Worm (Caenorhabditis elegans): ENCODE measurements around the gene C04A2.15.

Gene C04A2.15

DNA sequence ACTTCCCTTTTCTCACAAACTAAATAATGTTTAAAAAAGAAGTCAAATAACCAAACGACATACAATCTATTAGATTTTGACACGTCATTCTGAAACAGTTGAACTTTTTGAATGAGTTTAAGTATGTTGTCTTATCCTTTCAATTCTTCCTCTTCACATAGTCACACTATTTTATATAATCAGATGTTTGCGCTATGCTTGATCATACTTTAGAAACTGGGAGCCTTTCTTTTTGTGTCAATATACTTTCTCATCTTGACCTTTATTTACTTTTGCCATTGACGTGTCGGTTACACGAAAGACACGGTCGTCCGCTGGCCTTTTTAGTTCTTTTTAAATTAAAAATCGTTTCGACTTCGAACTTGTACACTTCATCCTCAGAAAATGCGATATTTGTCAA lies at the start of gene C04A2.15:
Gene C04A2.15 (plus strand): TSS at position 299 of the 400 bp plus-strand sequence.
- TF ChIP-seq unc-55 (GFP tag; optimal IDR thresholded peaks at IDR 0.05), result no peak
- no peak for TF ChIP-seq lin-13 (GFP tag; optimal IDR thresholded peaks at IDR 0.05)
- peak; percentile 42 for TF ChIP-seq F13H6.1 (tag; optimal IDR thresholded peaks at IDR 0.05)
- TF ChIP-seq zag-1 (tag; optimal IDR thresholded peaks at IDR 0.05), result no peak
- TF ChIP-seq lin-11 (tag; optimal IDR thresholded peaks at IDR 0.05), result no peak

DNA sequence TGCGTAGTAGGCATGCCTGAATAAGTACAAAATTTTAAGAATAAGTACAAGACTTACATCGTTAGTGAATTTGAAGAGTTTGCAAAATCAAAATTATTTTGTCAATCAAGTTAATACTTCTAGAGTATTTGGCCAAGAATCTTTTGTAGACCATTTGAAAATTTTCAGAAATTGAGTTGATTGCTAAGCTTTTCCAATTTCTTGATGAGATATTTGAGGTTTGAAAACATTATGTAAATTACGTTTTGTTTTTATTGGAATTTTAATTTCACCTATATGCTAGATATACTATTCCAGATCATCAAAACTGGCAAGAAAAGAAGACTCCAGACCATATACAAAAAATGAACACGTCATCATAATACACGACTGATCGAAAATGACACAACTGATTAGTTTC lies 49.0 kb upstream of the C04A2.15 start, which contains the start of gene tab-1:
Gene tab-1 (plus strand): TSS at position 301 of the 400 bp plus-strand sequence.
- TF ChIP-seq ceh-82 (tag; optimal IDR thresholded peaks at IDR 0.05) (no peak), ztf-1 (GFP tag; conservative IDR thresholded peaks at IDR 0.05) (no peak), F13H6.1 (tag; optimal IDR thresholded peaks at IDR 0.05) (no peak)

DNA sequence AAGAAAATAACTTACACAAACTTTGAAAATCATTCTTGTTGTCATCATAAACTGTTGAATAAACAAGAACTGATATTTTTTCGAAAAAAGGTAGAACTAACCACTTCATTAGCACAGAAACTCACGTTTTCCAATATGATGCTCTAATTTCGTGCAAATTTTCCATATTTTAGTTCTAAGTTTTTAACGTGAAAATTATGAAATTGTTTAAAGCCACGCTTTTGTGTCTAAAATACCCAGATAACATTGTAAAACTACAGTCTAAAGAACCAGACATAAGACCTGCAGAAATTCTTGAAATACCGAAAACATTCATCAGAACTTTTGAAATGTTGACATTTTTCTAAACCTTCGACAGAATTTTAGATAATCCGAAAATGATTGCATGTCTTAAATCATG lies 44.9 kb upstream of the C04A2.15 start, which contains the start of gene F31E8.5:
Gene F31E8.5 (minus strand): TSS at position 101 of the 400 bp plus-strand sequence.
- TF ChIP-seq mbf-1 (tag; optimal IDR thresholded peaks at IDR 0.05), result no peak
- TF ChIP-seq aly-2 (tag; optimal IDR thresholded peaks at IDR 0.05), result no peak
- TF ChIP-seq nhr-11 (tag; optimal IDR thresholded peaks at IDR 0.05), result no peak
- no peak for TF ChIP-seq unc-62 (GFP tag; optimal IDR thresholded peaks at IDR 0.05)
- TF ChIP-seq dmd-4 (tag; optimal IDR thresholded peaks at IDR 0.05), result no peak
- TF ChIP-seq nhr-10 (tag; optimal IDR thresholded peaks at IDR 0.05), result no peak
- no peak for TF ChIP-seq sma-3 (GFP tag; optimal IDR thresholded peaks at IDR 0.05)
- no peak for TF ChIP-seq snpc-4 (tag; optimal IDR thresholded peaks at IDR 0.05)
- TF ChIP-seq sma-9 (GFP tag; optimal IDR thresholded peaks at IDR 0.05), result no peak
- no peak for TF ChIP-seq sma-9 (tag; optimal IDR thresholded peaks at IDR 0.05)
- no peak for TF ChIP-seq fos-1 (tag; optimal IDR thresholded peaks at IDR 0.05)
- no peak for TF ChIP-seq nhr-23 (tag; optimal IDR thresholded peaks at IDR 0.05)
- TF ChIP-seq ztf-4 (tag; optimal IDR thresholded peaks at IDR 0.05), result no peak
- no peak for TF ChIP-seq elt-3 (tag; optimal IDR thresholded peaks at IDR 0.05)
- TF ChIP-seq nhr-6 (tag; optimal IDR thresholded peaks at IDR 0.05), result no peak
- no peak for TF ChIP-seq zag-1 (tag; optimal IDR thresholded peaks at IDR 0.05)
- no peak for TF ChIP-seq ztf-11 (tag; optimal IDR thresholded peaks at IDR 0.05)
- no peak for TF ChIP-seq skn-1 (tag; optimal IDR thresholded peaks at IDR 0.05)

DNA sequence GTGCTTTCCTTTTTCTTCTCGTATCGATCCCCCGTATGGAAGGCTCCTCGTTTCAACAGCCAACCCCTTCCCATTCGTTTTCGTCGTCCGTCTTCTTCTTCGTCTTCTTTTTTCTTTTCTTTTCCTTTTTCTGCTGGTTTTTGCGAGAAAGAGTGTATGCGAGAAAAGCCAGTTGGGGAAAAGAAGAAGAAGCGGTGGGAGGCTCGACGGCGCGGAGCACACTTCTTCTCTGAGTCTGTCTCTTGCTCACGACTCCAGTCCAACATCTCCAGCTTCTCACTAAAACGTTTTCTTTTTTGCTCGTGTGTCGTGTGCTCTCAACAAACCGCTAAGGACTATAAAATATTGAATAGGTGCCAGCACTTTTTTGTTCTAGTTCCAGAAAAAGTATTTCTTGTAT lies 43.5 kb upstream of the C04A2.15 start:
- TF ChIP-seq mab-5 (tag; optimal IDR thresholded peaks at IDR 0.05) (no peak), nhr-129 (tag; optimal IDR thresholded peaks at IDR 0.05) (peak; percentile 40), lsy-2 (tag; optimal IDR thresholded peaks at IDR 0.05) (peak in 1 of 2 experiments; percentile 38), zag-1 (tag; optimal IDR thresholded peaks at IDR 0.05) (peak; percentile 55), Y55F3AM.14 (GFP tag; optimal IDR thresholded peaks at IDR 0.05) (no peak), lin-13 (GFP tag; optimal IDR thresholded peaks at IDR 0.05) (no peak), F13H6.1 (tag; optimal IDR thresholded peaks at IDR 0.05) (peak; percentile 0), unc-55 (GFP tag; optimal IDR thresholded peaks at IDR 0.05) (peak; percentile 82), lin-11 (tag; optimal IDR thresholded peaks at IDR 0.05) (peak; percentile 46), C34F6.9 (tag; optimal IDR thresholded peaks at IDR 0.05) (peak; percentile 76)

DNA sequence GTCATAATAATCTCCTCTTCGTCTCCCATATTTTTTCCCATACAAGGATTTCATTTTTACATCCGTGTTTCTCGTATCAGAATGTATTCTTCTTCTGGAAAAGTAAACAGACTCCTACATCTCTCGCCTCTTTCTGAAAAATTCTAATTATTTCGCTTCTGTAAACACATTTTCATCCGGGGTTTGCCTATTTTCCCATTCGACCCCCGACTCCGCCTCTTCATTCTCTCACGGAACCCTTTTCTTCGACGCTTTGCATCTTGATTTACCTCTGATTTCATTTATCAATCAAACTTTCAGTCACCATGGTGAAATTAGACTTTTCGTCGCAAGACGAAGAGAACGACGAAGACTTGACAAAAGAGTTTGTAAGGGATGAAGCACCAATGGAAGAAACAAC lies 41.4 kb upstream of the C04A2.15 start, which contains the start of gene snt-1:
Gene snt-1 (plus strand): TSS at position 301 of the 400 bp plus-strand sequence.
- TF ChIP-seq ztf-4 (tag; optimal IDR thresholded peaks at IDR 0.05) (no peak), F13H6.1 (tag; optimal IDR thresholded peaks at IDR 0.05) (no peak), nhr-6 (tag; optimal IDR thresholded peaks at IDR 0.05) (no peak), nhr-237 (tag; optimal IDR thresholded peaks at IDR 0.05) (no peak), egl-27 (tag; optimal IDR thresholded peaks at IDR 0.05) (no peak), blmp-1 (tag; optimal IDR thresholded peaks at IDR 0.05; ENCODE audit: insufficient read depth) (no peak), sma-9 (GFP tag; optimal IDR thresholded peaks at IDR 0.05) (no peak), sma-9 (tag; optimal IDR thresholded peaks at IDR 0.05) (no peak), unc-39 (tag; optimal IDR thresholded peaks at IDR 0.05) (no peak), ama-1 (optimal IDR thresholded peaks at IDR 0.05) (no peak), unc-62 (GFP tag; optimal IDR thresholded peaks at IDR 0.05) (no peak), alr-1 (tag; optimal IDR thresholded peaks at IDR 0.05) (no peak), nhr-11 (tag; optimal IDR thresholded peaks at IDR 0.05) (no peak)
